Fruit fly (Drosophila melanogaster): ENCODE data around the gene FoxK.

Gene FoxK

dm6 chr3L:11118627-11119395 is 1.8 kb downstream of the FoxK start (continued):
- TF ChIP-seq twi (tag; optimal IDR thresholded peaks at IDR 0.05) (peak; percentile 54), tup (GFP tag; optimal IDR thresholded peaks at IDR 0.05) (peak; percentile 31), Blimp-1 (GFP tag; optimal IDR thresholded peaks at IDR 0.05) (peak; percentile 55), ro (GFP tag; IDR thresholded peaks at IDR 0.05) (no peak), pb (GFP tag; optimal IDR thresholded peaks at IDR 0.05) (no peak), CG6175 (GFP tag; IDR thresholded peaks at IDR 0.05) (peak; percentile 72; the same call in 1 of the 3 replicates), CG16779 (GFP tag; IDR thresholded peaks at IDR 0.05) (0 out of 2 replicates have a peak, but pooled peaks have one; percentile 34), tx (GFP tag; optimal IDR thresholded peaks at IDR 0.05) (peak; percentile 47), CG9797 (GFP tag; optimal IDR thresholded peaks at IDR 0.05) (peak; percentile 26), ato (GFP tag; IDR thresholded peaks at IDR 0.05; ENCODE audit: partially characterized antibody) (no peak), al (GFP tag; IDR thresholded peaks at IDR 0.05) (no peak), inv (GFP tag; IDR thresholded peaks at IDR 0.05; ENCODE audit: partially characterized antibody) (no peak), CG3838 (GFP tag; optimal IDR thresholded peaks at IDR 0.05) (peak; percentile 73), sr (GFP tag; IDR thresholded peaks at IDR 0.05) (no peak), CG6654 (GFP tag; optimal IDR thresholded peaks at IDR 0.05) (no peak), nau (GFP tag; optimal IDR thresholded peaks at IDR 0.05) (peak; percentile 83), CG11560 (tag; IDR thresholded peaks at IDR 0.05) (no peak), zf30C (GFP tag; optimal IDR thresholded peaks at IDR 0.05) (peak; percentile 51), Hr78 (GFP tag; optimal IDR thresholded peaks at IDR 0.05) (no peak), NC2α (GFP tag; optimal IDR thresholded peaks at IDR 0.05) (peak; percentile 69), CG14710 (tag; optimal IDR thresholded peaks at IDR 0.05) (peak; percentile 65), Sox100B (GFP tag; optimal IDR thresholded peaks at IDR 0.05) (peak; percentile 72), CG13624 (GFP tag; optimal IDR thresholded peaks at IDR 0.05) (peak; percentile 37), CG10274 (GFP tag; optimal IDR thresholded peaks at IDR 0.05) (peak; percentile 12), dysf (GFP tag; IDR thresholded peaks at IDR 0.05) (peak; percentile 27; the same call in 1 of the 3 replicates), phol (tag; optimal IDR thresholded peaks at IDR 0.05) (peak; percentile 25), Xbp1 (GFP tag; optimal IDR thresholded peaks at IDR 0.05) (peak; percentile 11), ATbp (GFP tag; optimal IDR thresholded peaks at IDR 0.05) (peak; percentile 94), CG2875 (GFP tag; optimal IDR thresholded peaks at IDR 0.05) (peak; percentile 84), CG30431 (GFP tag; optimal IDR thresholded peaks at IDR 0.05) (no peak), CG11695 (GFP tag; IDR thresholded peaks at IDR 0.05) (peak; percentile 57; the same call in 1 of the 3 replicates), H2.0 (GFP tag; IDR thresholded peaks at IDR 0.05) (peak; percentile 57; the same call in 1 of the 2 replicates), CG17802 (tag; optimal IDR thresholded peaks at IDR 0.05) (no peak), Ets97D (GFP tag; optimal IDR thresholded peaks at IDR 0.05) (peak; percentile 8), Hey (tag; optimal IDR thresholded peaks at IDR 0.05) (peak; percentile 84), onecut (GFP tag; IDR thresholded peaks at IDR 0.05) (peak; percentile 84), D19A (tag; optimal IDR thresholded peaks at IDR 0.05) (peak; percentile 53), CG5180 (GFP tag; optimal IDR thresholded peaks at IDR 0.05) (peak; percentile 77), Sin3A (optimal IDR thresholded peaks at IDR 0.05) (no peak), CG3065 (GFP tag; optimal IDR thresholded peaks at IDR 0.05) (peak; percentile 34), Sox102F (GFP tag; optimal IDR thresholded peaks at IDR 0.05) (no peak), CG11093 (GFP tag; IDR thresholded peaks at IDR 0.05) (no peak; the same call in 2 of the 3 replicates), tin (GFP tag; optimal IDR thresholded peaks at IDR 0.05) (no peak), ind (GFP tag; optimal IDR thresholded peaks at IDR 0.05) (no peak), CG15514 (GFP tag; optimal IDR thresholded peaks at IDR 0.05) (peak; percentile 73), gsb-n (tag; optimal IDR thresholded peaks at IDR 0.05) (peak; percentile 57), CG14860 (GFP tag; IDR thresholded peaks at IDR 0.05; ENCODE audit: partially characterized antibody) (no peak), CG17328 (GFP tag; IDR thresholded peaks at IDR 0.05) (peak; percentile 69), CG13123 (GFP tag; optimal IDR thresholded peaks at IDR 0.05) (peak; percentile 68)
